Worm (Caenorhabditis elegans) whole organism, L3 larva: ENCODE results near the gene hse-5.

Experiments
- aly-2 ChIP-seq: fragments of 150-350 bp; optimal IDR thresholded peaks from 2 replicates; lab custom pipeline; 2014; ENCODE audit warnings: missing biosample characterization, missing genetic modification characterization
- ama-1 ChIP-seq: fragments of 150-350 bp; optimal IDR thresholded peaks from 2 replicates; lab custom pipeline; 2018
- ceh-16 ChIP-seq: sonication (generic microtip); optimal IDR thresholded peaks from 2 replicates; lab custom pipeline; 2017; ENCODE audit warnings: missing biosample characterization, missing genetic modification characterization
- ceh-28 ChIP-seq: fragments of 150-350 bp; optimal IDR thresholded peaks from 2 replicates; lab custom pipeline; 2014; ENCODE audit warnings: missing biosample characterization, missing genetic modification reagents, missing genetic modification characterization
- ceh-9 ChIP-seq: sonication (generic microtip); optimal IDR thresholded peaks from 2 replicates; lab custom pipeline; 2018; ENCODE audit warnings: missing biosample characterization, missing genetic modification characterization
- daf-12 ChIP-seq: fragments of 150-350 bp; optimal IDR thresholded peaks from 2 replicates; lab custom pipeline; 2014; ENCODE audit warnings: missing biosample characterization, missing genetic modification reagents, missing genetic modification characterization
- egl-5 ChIP-seq: fragments of 150-350 bp; optimal IDR thresholded peaks from 2 replicates; lab custom pipeline; 2017; ENCODE audit warnings: missing biosample characterization, missing genetic modification reagents, missing genetic modification characterization, inconsistent platforms
- elt-2 ChIP-seq: sonication (generic microtip); optimal IDR thresholded peaks from 2 replicates; lab custom pipeline; 2016; ENCODE audit warnings: missing genetic modification reagents, mild to moderate bottlenecking, missing genetic modification characterization, missing compliant biosample characterization
- elt-3 ChIP-seq, 3 experiments: fragments of 150-350 bp in 1 of 3; sonication (generic microtip) in 2 of 3; optimal IDR thresholded peaks; 2 replicates in 2 of 3; 4 replicates in 1 of 3; lab custom pipeline; 2014 to 2017; ENCODE audit warnings: missing biosample characterization in 3 of 3, missing genetic modification characterization in 3 of 3
- eor-1 ChIP-seq, 2 experiments: fragments of 150-350 bp; optimal IDR thresholded peaks; 2 replicates each; lab custom pipeline; 2014 to 2018; ENCODE audit warnings: missing biosample characterization in 2 of 2, missing genetic modification characterization in 2 of 2
- fkh-10 ChIP-seq: sonication (generic microtip); optimal IDR thresholded peaks from 2 replicates; lab custom pipeline; 2017; ENCODE audit warnings: missing biosample characterization, missing genetic modification reagents, missing genetic modification characterization
- fkh-2 ChIP-seq: fragments of 150-350 bp; optimal IDR thresholded peaks from 2 replicates; lab custom pipeline; 2014; ENCODE audit warnings: missing biosample characterization, missing genetic modification reagents, missing genetic modification characterization
- hmg-11 ChIP-seq: sonication (generic microtip); optimal IDR thresholded peaks from 2 replicates; lab custom pipeline; 2016; ENCODE audit warnings: missing genetic modification characterization, missing compliant biosample characterization
- jun-1 ChIP-seq: fragments of 150-350 bp; optimal IDR thresholded peaks from 2 replicates; lab custom pipeline; 2014; ENCODE audit warnings: missing biosample characterization, missing genetic modification reagents, missing genetic modification characterization
- lin-15B ChIP-seq: fragments of 150-350 bp; optimal IDR thresholded peaks from 2 replicates; lab custom pipeline; 2014; ENCODE audit warnings: missing biosample characterization, missing genetic modification characterization
- lin-39 ChIP-seq: fragments of 150-350 bp; optimal IDR thresholded peaks from 2 replicates; lab custom pipeline; 2018; ENCODE audit warnings: missing biosample characterization, missing genetic modification reagents, missing genetic modification characterization
- mdl-1 ChIP-seq: fragments of 150-350 bp; optimal IDR thresholded peaks from 2 replicates; lab custom pipeline; 2014; ENCODE audit warnings: missing biosample characterization, missing genetic modification characterization
- nfya-1 ChIP-seq: sonication (generic microtip); optimal IDR thresholded peaks from 2 replicates; lab custom pipeline; 2017; ENCODE audit warnings: missing genetic modification characterization, mild to moderate bottlenecking, missing compliant biosample characterization, antibody characterized with exemption, moderate library complexity; ENCODE audit not compliant: insufficient read depth
- nhr-11 ChIP-seq: fragments of 150-350 bp; optimal IDR thresholded peaks from 2 replicates; lab custom pipeline; 2014; ENCODE audit warnings: missing biosample characterization, missing genetic modification characterization
- nhr-12 ChIP-seq: fragments of 150-350 bp; optimal IDR thresholded peaks from 2 replicates; lab custom pipeline; 2014; ENCODE audit warnings: missing biosample characterization, missing genetic modification characterization
- nhr-23 ChIP-seq: fragments of 150-350 bp; optimal IDR thresholded peaks from 2 replicates; lab custom pipeline; 2014; ENCODE audit warnings: missing biosample characterization, missing genetic modification reagents, missing genetic modification characterization
- nhr-25 ChIP-seq: sonication (generic microtip); optimal IDR thresholded peaks from 2 replicates; lab custom pipeline; 2017; ENCODE audit warnings: missing biosample characterization, missing genetic modification characterization
- nhr-28 ChIP-seq: fragments of 150-350 bp; optimal IDR thresholded peaks from 2 replicates; lab custom pipeline; 2014; ENCODE audit warnings: missing biosample characterization, missing genetic modification characterization
- nhr-67 ChIP-seq: fragments of 150-350 bp; optimal IDR thresholded peaks from 2 replicates; lab custom pipeline; 2014; ENCODE audit warnings: missing biosample characterization, missing genetic modification characterization
- nhr-77 ChIP-seq: fragments of 150-350 bp; optimal IDR thresholded peaks from 2 replicates; lab custom pipeline; 2014; ENCODE audit warnings: missing biosample characterization, missing genetic modification characterization
- pha-4 ChIP-seq: fragments of 150-350 bp; optimal IDR thresholded peaks from 2 replicates; lab custom pipeline; 2014; ENCODE audit warnings: missing biosample characterization, missing genetic modification reagents, missing genetic modification characterization
- pqm-1 ChIP-seq: fragments of 150-350 bp; optimal IDR thresholded peaks from 2 replicates; lab custom pipeline; 2017; ENCODE audit warnings: missing biosample characterization, missing genetic modification characterization, inconsistent platforms
- sea-2 ChIP-seq: fragments of 150-350 bp; sonication (generic microtip); optimal IDR thresholded peaks from 4 replicates; lab custom pipeline; 2014; ENCODE audit warnings: missing biosample characterization, missing genetic modification reagents, missing genetic modification characterization
- skn-1 ChIP-seq: fragments of 150-350 bp; optimal IDR thresholded peaks from 2 replicates; lab custom pipeline; 2014; ENCODE audit warnings: missing biosample characterization, missing genetic modification characterization
- snpc-4 ChIP-seq: fragments of 150-350 bp; optimal IDR thresholded peaks from 2 replicates; lab custom pipeline; 2014; ENCODE audit warnings: missing biosample characterization, missing genetic modification characterization
- unc-62 ChIP-seq: fragments of 150-350 bp; sonication (generic microtip); optimal IDR thresholded peaks from 4 replicates; lab custom pipeline; 2014; ENCODE audit warnings: missing biosample characterization, missing genetic modification reagents, missing genetic modification characterization
- ztf-11 ChIP-seq: fragments of 150-350 bp; optimal IDR thresholded peaks from 2 replicates; lab custom pipeline; 2014; ENCODE audit warnings: missing biosample characterization, missing genetic modification characterization

The hse-5 gene

DNA sequence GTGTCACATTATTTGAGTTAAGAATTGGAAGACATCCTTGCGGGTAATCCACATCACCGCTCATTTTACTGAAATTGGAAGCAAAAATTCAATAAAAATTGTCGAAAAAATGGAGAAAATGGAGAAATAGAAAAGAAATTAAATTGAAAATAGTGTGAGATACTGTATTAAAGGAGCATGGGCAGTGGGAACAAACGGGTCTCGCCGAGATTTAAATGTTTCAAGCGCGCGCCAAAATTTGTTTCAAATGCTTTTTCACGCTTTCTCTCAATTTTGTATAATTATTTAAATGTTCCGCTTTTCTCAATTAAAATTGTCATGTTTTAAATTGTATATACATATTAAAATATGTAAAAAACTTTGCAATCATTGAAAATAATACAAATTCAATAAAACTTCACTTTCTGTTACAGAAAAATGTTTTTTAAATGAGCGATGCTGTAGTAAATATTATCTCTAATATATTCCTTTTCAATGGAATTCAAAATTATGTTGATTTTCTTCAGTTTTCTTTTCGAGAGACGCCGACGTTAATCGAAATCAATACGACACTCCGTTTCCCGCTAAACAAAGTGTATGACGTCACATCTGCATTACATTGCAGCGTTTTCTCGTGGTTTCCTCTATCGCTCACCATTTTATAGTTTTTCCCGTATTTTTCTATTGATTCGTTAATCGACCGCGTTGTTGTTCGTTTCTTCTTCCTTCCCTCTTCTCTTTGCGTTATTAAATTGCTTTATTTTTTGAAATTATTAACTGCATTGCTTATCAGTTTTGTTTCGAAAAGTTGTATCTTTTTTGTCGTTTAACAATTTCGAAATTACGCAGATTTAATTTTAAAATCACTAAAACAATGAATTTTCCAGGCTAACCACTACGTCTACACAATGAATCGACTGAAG, 31.8 kb upstream of the hse-5 start, which contains the start of the genes evl-14 and dcn-1:
evl-14 (minus strand) TSS at position 68 of the 902 bp plus-strand sequence.
dcn-1 (plus strand) TSS at position 852 of the 902 bp plus-strand sequence.
- TF ChIP-seq hmg-11 (tag; lab: Kevin White, UChicago) (peak; percentile 77), skn-1 (tag; lab: Kevin White, UChicago) (peak; percentile 5), jun-1 (peak; percentile 74), pha-4 (peak; percentile 92), egl-5 (tag; lab: Kevin White, UChicago) (peak; percentile 80), elt-3 (tag; optimal IDR thresholded peaks at IDR 0.05; lab: Kevin White, UChicago) (no peak), nhr-25 (tag; lab: Kevin White, UChicago) (peak; percentile 88), elt-2 (tag; lab: Kevin White, UChicago) (peak; percentile 65), lin-39 (tag; lab: Kevin White, UChicago) (peak; percentile 57), ceh-16 (tag; lab: Kevin White, UChicago) (no peak), nfya-1 (peak; percentile 88), ama-1 (no peak), eor-1 (tag; optimal IDR thresholded peaks at IDR 0.05; lab: Kevin White, UChicago) (no peak), pqm-1 (tag; lab: Kevin White, UChicago) (peak; percentile 37), unc-62 (GFP tag; lab: Kevin White, UChicago) (no peak), mdl-1 (tag; lab: Kevin White, UChicago) (no peak), ceh-28 (tag; lab: Kevin White, UChicago) (peak; percentile 63), daf-12 (tag; lab: Kevin White, UChicago) (no peak), nhr-23 (tag; lab: Kevin White, UChicago) (peak; percentile 74), lin-15B (tag; lab: Kevin White, UChicago) (peak; percentile 63)

ce11 chrIII:4314502-4314901, 30.6 kb upstream of the hse-5 start:
- TF ChIP-seq unc-62 (GFP tag; lab: Kevin White, UChicago): no peak
- peak; percentile 51 for TF ChIP-seq elt-2 (tag; lab: Kevin White, UChicago)
- no peak for TF ChIP-seq ama-1
- TF ChIP-seq nfya-1: no peak
- TF ChIP-seq nhr-11: no peak
- no peak for TF ChIP-seq ztf-11 (tag; lab: Kevin White, UChicago)
- peak; percentile 16 for TF ChIP-seq ceh-28 (tag; lab: Kevin White, UChicago)
- TF ChIP-seq pha-4: no peak
- no peak for TF ChIP-seq nhr-28 (tag; lab: Kevin White, UChicago)
- TF ChIP-seq, all 47 proteins: peak for 2

DNA sequence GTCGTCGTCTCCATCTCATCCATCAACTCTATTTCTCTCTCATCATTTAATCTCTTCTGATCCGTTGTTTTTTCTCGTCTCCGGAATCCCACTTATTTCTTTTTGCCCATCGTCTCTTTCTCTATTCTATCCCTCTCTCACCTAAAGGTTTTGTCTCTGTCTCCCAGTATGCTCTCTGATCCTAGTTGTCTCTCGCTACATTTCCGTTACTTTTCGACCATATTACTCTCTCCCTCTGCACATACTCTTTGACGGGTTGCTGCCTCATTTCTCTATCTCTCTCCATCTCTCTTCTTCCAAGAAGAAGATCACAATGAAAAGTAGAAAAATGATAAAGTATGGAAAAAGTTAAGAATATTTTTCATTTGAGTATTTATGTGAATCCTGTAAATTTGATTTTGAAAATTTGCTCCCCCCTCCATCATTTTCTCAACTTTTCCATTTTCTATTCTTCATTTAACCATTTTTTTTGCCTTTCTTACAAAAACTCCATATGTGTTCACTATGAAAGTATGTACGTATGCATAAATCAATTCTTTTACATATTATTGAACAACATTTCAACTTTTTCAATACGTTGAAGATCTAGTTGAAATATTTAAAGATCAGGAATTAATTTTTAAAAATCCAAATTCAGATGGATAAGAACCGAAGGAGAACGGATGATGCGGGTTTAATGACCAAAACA, 27.9 kb upstream of the hse-5 start, which contains the start of gene tag-131:
tag-131 (plus strand) TSS at position 638 of the 688 bp plus-strand sequence.
- TF ChIP-seq ztf-11 (tag; lab: Kevin White, UChicago) (no peak), nhr-25 (tag; lab: Kevin White, UChicago) (no peak), ceh-9 (tag; lab: Kevin White, UChicago) (no peak), unc-62 (GFP tag; lab: Kevin White, UChicago) (no peak), nhr-11 (no peak), elt-3 (tag; optimal IDR thresholded peaks at IDR 0.05; lab: Kevin White, UChicago) (no peak), nhr-67 (tag; lab: Kevin White, UChicago) (no peak), nhr-77 (tag; lab: Kevin White, UChicago) (no peak), nfya-1 (peak; percentile 20), sea-2 (GFP tag; lab: Kevin White, UChicago) (no peak), aly-2 (tag; lab: Kevin White, UChicago) (no peak), fkh-2 (tag; lab: Kevin White, UChicago) (no peak), nhr-23 (tag; lab: Kevin White, UChicago) (peak; percentile 68), pha-4 (no peak), ceh-28 (tag; lab: Kevin White, UChicago) (peak; percentile 39), snpc-4 (tag; lab: Kevin White, UChicago) (no peak), pqm-1 (tag; lab: Kevin White, UChicago) (no peak), fkh-10 (GFP tag; lab: Kevin White, UChicago) (no peak), nhr-12 (tag; lab: Kevin White, UChicago) (no peak)
- TF ChIP-seq, all 47 proteins: peak for 3
